Worm (Caenorhabditis elegans): ENCODE results near the gene his-39.

DNA sequence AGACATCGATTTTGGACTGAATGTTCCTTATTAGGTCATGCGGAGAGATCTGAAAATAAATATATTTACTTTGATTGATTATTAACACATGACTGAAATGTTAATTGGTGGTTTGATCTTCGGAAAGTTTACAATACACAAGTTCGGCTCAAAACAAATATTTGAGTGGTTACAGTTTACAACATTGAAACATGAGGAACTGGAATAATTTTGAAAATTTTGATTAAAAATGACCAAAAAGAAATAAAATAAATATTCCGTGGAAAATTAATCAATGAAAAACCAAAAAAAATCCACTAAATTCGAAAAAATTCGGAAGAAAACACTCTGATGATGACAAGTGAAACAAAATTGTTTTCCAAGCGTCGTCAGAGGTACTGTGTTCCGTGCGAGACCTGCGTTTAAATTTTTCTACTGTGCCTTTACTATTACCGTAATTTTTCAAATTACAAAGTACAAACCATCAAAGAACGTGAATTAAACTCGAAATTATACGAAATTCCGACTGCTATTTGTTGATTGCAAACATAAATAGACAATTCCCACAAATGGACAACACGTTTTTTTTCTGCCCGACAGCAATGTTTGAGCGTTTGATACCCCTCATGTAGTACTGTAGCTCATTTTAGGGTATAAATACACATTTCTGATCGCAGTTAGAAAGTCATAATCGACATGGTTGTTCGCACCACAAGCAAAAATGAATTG is 15.3 kb upstream of the his-39 start, which contains the start of the genes F45F2.11 and otpl-7:
- no peak for TF ChIP-seq tab-1 (GFP tag; IDR thresholded peaks at IDR 0.05)
- TF ChIP-seq flt-1 (GFP tag; IDR thresholded peaks at IDR 0.05), result no peak
- no peak for TF ChIP-seq ztf-29 (GFP tag; IDR thresholded peaks at IDR 0.05)
